Worm (Caenorhabditis elegans) whole organism, mixed stage, embryonic: ENCODE data around the gene srj-33.

Source experiments
- M03D4.4 ChIP-seq: sonication (generic microtip); optimal IDR thresholded peaks from 2 replicates; lab custom pipeline; 2017; ENCODE audit warnings: mild to moderate bottlenecking, missing genetic modification characterization, missing compliant biosample characterization
- bed-3 ChIP-seq: fragments of 200-800 bp; sonication (Bioruptor generic); optimal IDR thresholded peaks from 3 replicates; lab custom pipeline; 2018; ENCODE audit warnings: mild to moderate bottlenecking, missing genetic modification characterization, moderate library complexity, missing compliant biosample characterization
- blmp-1 ChIP-seq: fragments of 150-350 bp; optimal IDR thresholded peaks from 2 replicates; lab custom pipeline; 2014; ENCODE audit warnings: missing biosample characterization, missing genetic modification characterization
- ceh-43 ChIP-seq: fragments of 200-800 bp; sonication (Bioruptor generic); optimal IDR thresholded peaks from 2 replicates; lab custom pipeline; 2018; ENCODE audit warnings: mild to moderate bottlenecking, missing genetic modification characterization, moderate library complexity, missing compliant biosample characterization
- ceh-83 ChIP-seq: fragments of 200-800 bp; sonication (Bioruptor generic); optimal IDR thresholded peaks from 2 replicates; lab custom pipeline; 2018; ENCODE audit warnings: mild to moderate bottlenecking, missing genetic modification characterization, missing compliant biosample characterization
- ces-1 ChIP-seq: fragments of 150-350 bp; optimal IDR thresholded peaks from 2 replicates; lab custom pipeline; 2014; ENCODE audit warnings: missing biosample characterization, missing genetic modification reagents, missing genetic modification characterization
- cnd-1 ChIP-seq: fragments of 200-800 bp; sonication (Bioruptor generic); optimal IDR thresholded peaks from 2 replicates; lab custom pipeline; 2018; ENCODE audit warnings: mild to moderate bottlenecking, missing genetic modification characterization, missing compliant biosample characterization
- drap-1 ChIP-seq: fragments of 200-800 bp; sonication (Bioruptor generic); optimal IDR thresholded peaks from 3 replicates; lab custom pipeline; 2018; ENCODE audit warnings: mild to moderate bottlenecking, missing genetic modification characterization, missing compliant biosample characterization
- elt-1 ChIP-seq: sonication (generic microtip); optimal IDR thresholded peaks from 2 replicates; lab custom pipeline; 2017; ENCODE audit warnings: missing genetic modification characterization, mild to moderate bottlenecking, missing compliant biosample characterization, antibody characterized with exemption, moderate library complexity, borderline replicate concordance; ENCODE audit not compliant: insufficient read depth
- elt-3 ChIP-seq: fragments of 150-350 bp; optimal IDR thresholded peaks from 2 replicates; lab custom pipeline; 2014; ENCODE audit warnings: missing biosample characterization, missing genetic modification characterization
- flh-1 ChIP-seq: fragments of 200-800 bp; sonication (Bioruptor generic); optimal IDR thresholded peaks from 2 replicates; lab custom pipeline; 2018; ENCODE audit warnings: mild to moderate bottlenecking, missing genetic modification characterization, moderate library complexity, missing compliant biosample characterization
- ham-2 ChIP-seq: fragments of 200-800 bp; sonication (Bioruptor generic); optimal IDR thresholded peaks from 2 replicates; lab custom pipeline; 2018; ENCODE audit warnings: mild to moderate bottlenecking, missing genetic modification characterization, missing compliant biosample characterization
- hlh-1 ChIP-seq: fragments of 150-350 bp; optimal IDR thresholded peaks from 2 replicates; lab custom pipeline; 2014; ENCODE audit warnings: missing biosample characterization, missing genetic modification reagents, missing genetic modification characterization
- lin-13 ChIP-seq: fragments of 150-350 bp; optimal IDR thresholded peaks from 2 replicates; lab custom pipeline; 2014; ENCODE audit warnings: missing biosample characterization, missing genetic modification characterization
- lin-32 ChIP-seq: fragments of 200-800 bp; sonication (Bioruptor generic); optimal IDR thresholded peaks from 2 replicates; lab custom pipeline; 2018; ENCODE audit warnings: mild to moderate bottlenecking, missing genetic modification characterization, missing compliant biosample characterization
- lsy-2 ChIP-seq: fragments of 150-350 bp; optimal IDR thresholded peaks from 2 replicates; lab custom pipeline; 2014; ENCODE audit warnings: missing biosample characterization, missing genetic modification characterization
- mab-5 ChIP-seq: fragments of 150-350 bp; optimal IDR thresholded peaks from 2 replicates; lab custom pipeline; 2014; ENCODE audit warnings: missing biosample characterization, missing genetic modification characterization
- mep-1 ChIP-seq: fragments of 150-350 bp; optimal IDR thresholded peaks from 2 replicates; lab custom pipeline; 2017; ENCODE audit warnings: missing biosample characterization, missing genetic modification reagents, missing genetic modification characterization, inconsistent platforms
- mls-2 ChIP-seq: sonication (generic microtip); optimal IDR thresholded peaks from 2 replicates; lab custom pipeline; 2016; ENCODE audit warnings: mild to moderate bottlenecking, missing genetic modification characterization, moderate library complexity, missing compliant biosample characterization
- nhr-12 ChIP-seq: fragments of 150-350 bp; optimal IDR thresholded peaks from 2 replicates; lab custom pipeline; 2014; ENCODE audit warnings: missing biosample characterization, missing genetic modification characterization
- nhr-2 ChIP-seq: fragments of 150-350 bp; optimal IDR thresholded peaks from 2 replicates; lab custom pipeline; 2014; ENCODE audit warnings: missing biosample characterization, missing genetic modification characterization
- nhr-237 ChIP-seq: fragments of 150-350 bp; optimal IDR thresholded peaks from 2 replicates; lab custom pipeline; 2014; ENCODE audit warnings: missing biosample characterization, missing genetic modification characterization
- nhr-28 ChIP-seq: fragments of 150-350 bp; optimal IDR thresholded peaks from 2 replicates; lab custom pipeline; 2014; ENCODE audit warnings: missing biosample characterization, missing genetic modification characterization
- nhr-76 ChIP-seq: sonication (generic microtip); optimal IDR thresholded peaks from 2 replicates; lab custom pipeline; 2017; ENCODE audit warnings: missing biosample characterization, missing genetic modification characterization
- sem-2 ChIP-seq: fragments of 200-800 bp; sonication (Bioruptor generic); optimal IDR thresholded peaks from 2 replicates; lab custom pipeline; 2018; ENCODE audit warnings: mild to moderate bottlenecking, missing genetic modification characterization, missing compliant biosample characterization
- snpc-4 ChIP-seq: fragments of 150-350 bp; optimal IDR thresholded peaks from 2 replicates; lab custom pipeline; 2014; ENCODE audit warnings: missing biosample characterization, missing genetic modification characterization
- sptf-1 ChIP-seq: sonication (generic microtip); optimal IDR thresholded peaks from 2 replicates; lab custom pipeline; 2017; ENCODE audit warnings: mild to moderate bottlenecking, missing genetic modification characterization, moderate library complexity, missing compliant biosample characterization
- tbx-8 ChIP-seq: fragments of 200-800 bp; sonication (Bioruptor generic); optimal IDR thresholded peaks from 2 replicates; lab custom pipeline; 2018; ENCODE audit warnings: mild to moderate bottlenecking, missing genetic modification characterization, moderate library complexity, missing compliant biosample characterization
- unc-120 ChIP-seq: sonication (generic microtip); optimal IDR thresholded peaks from 2 replicates; lab custom pipeline; 2017; ENCODE audit warnings: missing genetic modification characterization, missing compliant biosample characterization; ENCODE audit not compliant: poor library complexity, severe bottlenecking
- unc-62 ChIP-seq: fragments of 150-350 bp; optimal IDR thresholded peaks from 2 replicates; lab custom pipeline; 2014; ENCODE audit warnings: missing biosample characterization, missing genetic modification reagents, missing genetic modification characterization
- zip-8 ChIP-seq: fragments of 150-350 bp; optimal IDR thresholded peaks from 2 replicates; lab custom pipeline; 2014; ENCODE audit warnings: missing biosample characterization, missing genetic modification characterization

Gene srj-33

DNA sequence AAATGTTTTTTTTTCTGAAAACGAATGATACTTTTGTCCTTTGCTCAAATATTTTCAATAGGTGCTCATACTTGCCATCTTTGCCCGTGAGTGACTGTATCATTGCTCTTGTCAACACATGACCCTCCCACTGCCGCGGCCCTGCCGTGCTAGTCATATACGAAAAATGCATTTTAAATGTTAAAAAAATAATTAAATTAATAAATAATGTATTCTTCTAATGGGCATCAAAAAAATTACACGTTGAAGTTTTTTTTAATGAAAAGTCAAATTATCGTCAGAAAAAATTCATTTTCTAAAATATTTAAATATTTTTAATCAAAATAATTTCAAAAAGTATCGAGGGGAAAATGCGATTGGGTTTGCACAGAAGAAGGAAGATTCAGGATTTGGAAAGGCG is 14.9 kb downstream of the srj-33 start, which contains the start of gene C50H2.7:
Gene C50H2.7 (plus strand): TSS at position 301 of the 400 bp plus-strand sequence.
- TF ChIP-seq hlh-1 (tag; lab: Kevin White, UChicago) (no peak), cnd-1 (tag; lab: Kevin White, UChicago) (no peak), blmp-1 (tag; lab: Kevin White, UChicago) (no peak), unc-120 (tag; lab: Kevin White, UChicago) (no peak), zip-8 (tag; lab: Kevin White, UChicago) (no peak), mab-5 (tag; lab: Kevin White, UChicago) (no peak), sptf-1 (tag; lab: Kevin White, UChicago) (no peak), elt-1 (tag; lab: Kevin White, UChicago) (no peak), mls-2 (tag; lab: Kevin White, UChicago) (no peak)

- TF ChIP-seq elt-3 (tag; lab: Kevin White, UChicago) (no peak), sem-2 (GFP tag; lab: Kevin White, UChicago) (no peak), drap-1 (GFP tag; lab: Kevin White, UChicago) (no peak), snpc-4 (no peak), lin-13 (tag; lab: Kevin White, UChicago) (no peak), nhr-237 (no peak), M03D4.4 (tag; lab: Kevin White, UChicago) (no peak), blmp-1 (tag; lab: Kevin White, UChicago) (no peak), ceh-83 (GFP tag; lab: Kevin White, UChicago) (no peak), nhr-2 (tag; lab: Kevin White, UChicago) (no peak), ces-1 (GFP tag; lab: Kevin White, UChicago) (no peak), tbx-8 (GFP tag; lab: Kevin White, UChicago) (no peak)
These were observed 16.0 kb downstream of the srj-33 start, which contains the start of gene ceh-75 for ce11 chrV:9921288-9921687. Gene ceh-75, plus strand, starts transcription at chrV:9921337.

DNA sequence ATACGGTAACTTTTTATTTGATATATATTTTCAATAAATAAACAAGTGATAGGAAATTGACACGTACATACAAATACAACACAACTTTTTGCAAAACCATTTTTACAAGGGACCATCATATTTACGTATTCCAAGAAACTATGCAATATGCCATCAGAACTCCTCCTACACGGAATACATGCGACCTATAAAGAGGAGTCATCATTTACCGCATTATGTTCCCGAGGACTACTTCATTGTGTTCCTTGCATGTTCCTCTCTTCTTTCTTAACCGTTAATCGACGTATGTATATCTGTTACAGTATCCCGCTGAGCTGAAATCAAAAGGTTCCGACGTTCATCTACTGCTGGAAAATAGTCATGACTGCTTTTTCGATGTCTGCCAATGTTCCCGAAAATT is 18.9 kb downstream of the srj-33 start, which contains the start of gene C50H2.5:
Gene C50H2.5 (plus strand): TSS at position 301 of the 400 bp plus-strand sequence.
- no peak for TF ChIP-seq lin-32
- TF ChIP-seq mep-1: no peak
- no peak for TF ChIP-seq nhr-28 (tag; lab: Kevin White, UChicago)
- no peak for TF ChIP-seq unc-62 (GFP tag; lab: Kevin White, UChicago)
- TF ChIP-seq nhr-12 (tag; lab: Kevin White, UChicago): no peak
- no peak for TF ChIP-seq ceh-43 (GFP tag; lab: Kevin White, UChicago)
- TF ChIP-seq M03D4.4 (tag; lab: Kevin White, UChicago): no peak

- no peak for TF ChIP-seq nhr-28 (tag; lab: Kevin White, UChicago)
- no peak for TF ChIP-seq bed-3
These were observed 20.7 kb downstream of the srj-33 start, which contains the start of gene C50H2.4 for ce11 chrV:9916665-9917064. Gene C50H2.4, plus strand, starts transcription at chrV:9916965.

DNA sequence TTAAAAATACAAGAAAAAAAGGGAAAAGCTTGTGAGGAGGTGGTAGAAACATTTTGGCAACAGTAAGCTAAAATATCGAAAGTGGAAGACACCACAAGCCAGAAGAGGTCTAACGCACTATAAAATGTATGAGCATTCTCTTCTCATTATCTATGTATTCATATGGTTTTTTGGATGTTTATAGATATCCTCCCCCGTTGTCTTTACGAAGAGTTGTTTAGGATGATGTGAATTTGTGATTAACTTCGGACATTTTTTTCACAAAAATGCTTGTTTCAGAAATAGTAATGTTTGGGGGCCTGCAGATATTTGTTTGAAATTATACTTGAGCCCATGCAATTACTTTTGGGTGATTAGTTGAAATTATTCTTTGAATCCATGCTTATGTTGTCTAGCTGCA is 22.3 kb downstream of the srj-33 start, which contains the start of gene mec-9:
Gene mec-9 (minus strand): TSS at position 101 of the 400 bp plus-strand sequence.
- TF ChIP-seq nhr-28 (tag; lab: Kevin White, UChicago) (no peak), nhr-2 (tag; lab: Kevin White, UChicago) (no peak), mab-5 (tag; lab: Kevin White, UChicago) (no peak), unc-120 (tag; lab: Kevin White, UChicago) (no peak), flh-1 (no peak), lin-32 (no peak), nhr-76 (tag; lab: Kevin White, UChicago) (no peak), lsy-2 (no peak), hlh-1 (tag; lab: Kevin White, UChicago) (no peak), lin-13 (tag; lab: Kevin White, UChicago) (no peak), sem-2 (GFP tag; lab: Kevin White, UChicago) (no peak), ham-2 (GFP tag; lab: Kevin White, UChicago) (no peak)
